Fruit fly (Drosophila melanogaster) whole organism, embryonic: ENCODE results near the gene CG11695.

ENCODE experiments used
- Aef1 ChIP-seq: fragments of 200-800 bp; sonication (Bioruptor generic); IDR thresholded peaks from 3 replicates; pipeline ENCODE4 v1.3.6; 2022; ENCODE audit warnings: missing biosample characterization, missing genetic modification characterization
- B-H1 ChIP-seq: fragments of 200-800 bp; sonication (Bioruptor generic); IDR thresholded peaks from 3 replicates; pipeline ENCODE4 v1.3.6; 2022; ENCODE audit warnings: missing biosample characterization, missing genetic modification characterization
- Bdp1 ChIP-seq: fragments of 200-800 bp; sonication (Bioruptor generic); optimal IDR thresholded peaks from 3 replicates; lab custom pipeline; 2016; ENCODE audit warnings: missing biosample characterization, missing genetic modification characterization
- CG10147 ChIP-seq: fragments of 200-800 bp; sonication (Bioruptor generic); optimal IDR thresholded peaks from 2 replicates; lab custom pipeline; 2019; ENCODE audit warnings: missing biosample characterization, mild to moderate bottlenecking, missing genetic modification characterization, moderate library complexity
- CG10462 ChIP-seq: fragments of 200-800 bp; sonication (Bioruptor generic); optimal IDR thresholded peaks from 2 replicates; lab custom pipeline; 2016; ENCODE audit warnings: missing biosample characterization, missing genetic modification characterization
- CG10654 ChIP-seq: fragments of 200-800 bp; sonication (Bioruptor generic); optimal IDR thresholded peaks from 2 replicates; lab custom pipeline; 2016; ENCODE audit warnings: missing biosample characterization, missing genetic modification characterization
- CG11093 ChIP-seq: fragments of 200-800 bp; sonication (Bioruptor generic); IDR thresholded peaks from 3 replicates; pipeline ENCODE4 v1.3.6; 2022; ENCODE audit warnings: missing biosample characterization, missing genetic modification characterization
- CG11247 ChIP-seq: fragments of 200-800 bp; sonication (Bioruptor generic); IDR thresholded peaks from 2 replicates; pipeline ENCODE4 v1.3.6; 2022; ENCODE audit warnings: missing biosample characterization, missing genetic modification characterization
- CG11398 ChIP-seq: fragments of 200-800 bp; sonication (Bioruptor generic); optimal IDR thresholded peaks from 2 replicates; lab custom pipeline; 2016; ENCODE audit warnings: missing biosample characterization, missing genetic modification characterization
- CG11723 ChIP-seq: fragments of 200-800 bp; sonication (Bioruptor generic); optimal IDR thresholded peaks from 2 replicates; lab custom pipeline; 2017; ENCODE audit warnings: missing biosample characterization, mild to moderate bottlenecking, missing genetic modification characterization
- CG13287 ChIP-seq: fragments of 200-800 bp; sonication (Bioruptor generic); IDR thresholded peaks from 2 replicates; pipeline ENCODE4 v1.3.6; 2022; ENCODE audit warnings: missing biosample characterization, missing genetic modification characterization; ENCODE audit not compliant: partially characterized antibody
- CG13894 ChIP-seq: fragments of 200-800 bp; sonication (Bioruptor generic); optimal IDR thresholded peaks from 3 replicates; lab custom pipeline; 2018; ENCODE audit warnings: missing biosample characterization, mild to moderate bottlenecking, missing genetic modification characterization, moderate library complexity
- CG14050 ChIP-seq: fragments of 200-800 bp; sonication (Bioruptor generic); IDR thresholded peaks from 3 replicates; pipeline ENCODE4 v1.3.6; 2022; ENCODE audit warnings: missing biosample characterization, missing genetic modification characterization
- CG14710 ChIP-seq: fragments of 200-800 bp; sonication (Bioruptor generic); optimal IDR thresholded peaks from 3 replicates; lab custom pipeline; 2019; ENCODE audit warnings: missing biosample characterization, mild to moderate bottlenecking, missing genetic modification characterization, moderate library complexity
- CG16813 ChIP-seq: fragments of 200-800 bp; sonication (Bioruptor generic); IDR thresholded peaks from 3 replicates; pipeline ENCODE4 v1.3.6; 2022; ENCODE audit warnings: missing biosample characterization, missing genetic modification characterization; ENCODE audit not compliant: partially characterized antibody
- CG16863 ChIP-seq: fragments of 200-800 bp; sonication (Bioruptor generic); optimal IDR thresholded peaks from 3 replicates; lab custom pipeline; 2016; ENCODE audit warnings: missing biosample characterization, missing genetic modification characterization
- CG17359 ChIP-seq: fragments of 200-800 bp; sonication (Bioruptor generic); optimal IDR thresholded peaks from 3 replicates; lab custom pipeline; 2018; ENCODE audit warnings: missing biosample characterization, mild to moderate bottlenecking, missing genetic modification characterization, moderate library complexity
- CG17361 ChIP-seq: fragments of 200-800 bp; sonication (Bioruptor generic); IDR thresholded peaks from 3 replicates; pipeline ENCODE4 v1.3.6; 2022; ENCODE audit warnings: missing biosample characterization, missing genetic modification characterization
- CG2116 ChIP-seq: fragments of 200-800 bp; sonication (Bioruptor generic); optimal IDR thresholded peaks from 3 replicates; lab custom pipeline; 2018; ENCODE audit warnings: missing biosample characterization, mild to moderate bottlenecking, missing genetic modification characterization
- CG33557 ChIP-seq: fragments of 200-800 bp; sonication (Bioruptor generic); optimal IDR thresholded peaks from 2 replicates; lab custom pipeline; 2019; ENCODE audit warnings: missing biosample characterization, mild to moderate bottlenecking, missing genetic modification characterization, moderate library complexity
- CG4404 ChIP-seq: fragments of 200-800 bp; sonication (Bioruptor generic); IDR thresholded peaks from 2 replicates; pipeline ENCODE4 v1.3.6; 2022; ENCODE audit warnings: missing biosample characterization, missing genetic modification characterization
- CG4730 ChIP-seq: fragments of 200-800 bp; sonication (Bioruptor generic); IDR thresholded peaks from 2 replicates; pipeline ENCODE4 v1.3.6; 2022; ENCODE audit warnings: missing biosample characterization, missing genetic modification characterization
- CG7357 ChIP-seq: fragments of 200-800 bp; sonication (Bioruptor generic); IDR thresholded peaks from 3 replicates; pipeline ENCODE4 v1.3.6; 2022; ENCODE audit warnings: missing biosample characterization, missing genetic modification characterization
- CTCF ChIP-seq: fragments of 200-800 bp; sonication (Bioruptor generic); optimal IDR thresholded peaks from 2 replicates; lab custom pipeline; 2017; ENCODE audit warnings: missing biosample characterization, mild to moderate bottlenecking, missing genetic modification characterization, moderate library complexity
- D ChIP-seq, 2 experiments: fragments of 200-800 bp in 1 of 2; fragments of >200 bp in 1 of 2; sonication (Bioruptor generic) in 1 of 2; optimal IDR thresholded peaks; 2 replicates in 1 of 2; 3 replicates in 1 of 2; lab custom pipeline; 2017; ENCODE audit warnings: mild to moderate bottlenecking in 1 of 2, missing biosample characterization in 1 of 2, missing genetic modification characterization in 1 of 2, missing genetic modification reagents in 1 of 2
- Deaf1 ChIP-seq: fragments of 200-800 bp; optimal IDR thresholded peaks from 3 replicates; lab custom pipeline; 2019; ENCODE audit warnings: missing biosample characterization, mild to moderate bottlenecking, missing genetic modification characterization, moderate library complexity
- Drgx ChIP-seq: fragments of 200-800 bp; sonication (Bioruptor generic); IDR thresholded peaks from 2 replicates; pipeline ENCODE4 v1.3.6; 2022; ENCODE audit warnings: missing biosample characterization, missing genetic modification characterization
- Hmr ChIP-seq: fragments of 200-800 bp; sonication (Bioruptor generic); optimal IDR thresholded peaks from 3 replicates; lab custom pipeline; 2017; ENCODE audit warnings: mild to moderate bottlenecking, missing biosample characterization, missing genetic modification reagents, missing genetic modification characterization
- Meics ChIP-seq: fragments of 200-800 bp; sonication (Bioruptor generic); optimal IDR thresholded peaks from 2 replicates; lab custom pipeline; 2017; ENCODE audit warnings: missing biosample characterization, mild to moderate bottlenecking, missing genetic modification characterization
- Pdp1 ChIP-seq, 2 experiments: fragments of 200-800 bp; sonication (Bioruptor generic); optimal IDR thresholded peaks; 3 replicates each; lab custom pipeline; 2016; ENCODE audit warnings: missing biosample characterization in 2 of 2, missing genetic modification characterization in 2 of 2, mild to moderate bottlenecking in 1 of 2, moderate library complexity in 1 of 2
- Rx ChIP-seq: fragments of 200-800 bp; sonication (Bioruptor generic); IDR thresholded peaks from 2 replicates; pipeline ENCODE4 v1.3.6; 2022; ENCODE audit warnings: missing biosample characterization, missing genetic modification characterization
- Sin3A ChIP-seq: fragments of >200 bp; optimal IDR thresholded peaks from 2 replicates; lab custom pipeline; 2018
- ac ChIP-seq: fragments of 200-800 bp; sonication (Bioruptor generic); optimal IDR thresholded peaks from 3 replicates; lab custom pipeline; 2017; ENCODE audit warnings: missing biosample characterization, mild to moderate bottlenecking, missing genetic modification characterization
- ap ChIP-seq: fragments of 200-800 bp; sonication (Bioruptor generic); IDR thresholded peaks from 2 replicates; pipeline ENCODE4 v1.3.6; 2022; ENCODE audit warnings: missing biosample characterization, missing genetic modification characterization
- bab2 ChIP-seq: fragments of 200-800 bp; sonication (Bioruptor generic); optimal IDR thresholded peaks from 2 replicates; lab custom pipeline; 2016; ENCODE audit warnings: missing biosample characterization, missing genetic modification characterization
- chn ChIP-seq: fragments of 200-800 bp; sonication (Bioruptor generic); optimal IDR thresholded peaks from 2 replicates; lab custom pipeline; 2016; ENCODE audit warnings: missing biosample characterization, missing genetic modification characterization
- crc ChIP-seq: fragments of 200-800 bp; sonication (Bioruptor generic); optimal IDR thresholded peaks from 2 replicates; lab custom pipeline; 2016; ENCODE audit warnings: missing biosample characterization, missing genetic modification characterization
- cwo ChIP-seq: fragments of 200-800 bp; sonication (Bioruptor generic); optimal IDR thresholded peaks from 3 replicates; lab custom pipeline; 2017; ENCODE audit warnings: missing biosample characterization, missing genetic modification characterization, mild to moderate bottlenecking, moderate library complexity, missing genetic modification reagents
- fru ChIP-seq: fragments of >200 bp; optimal IDR thresholded peaks from 2 replicates; lab custom pipeline; 2017
- gcm ChIP-seq: fragments of 200-800 bp; sonication (Bioruptor generic); optimal IDR thresholded peaks from 2 replicates; lab custom pipeline; 2019; ENCODE audit warnings: missing biosample characterization, mild to moderate bottlenecking, missing genetic modification characterization, moderate library complexity
- kay ChIP-seq: fragments of 200-800 bp; sonication (Bioruptor generic); optimal IDR thresholded peaks from 2 replicates; lab custom pipeline; 2016; ENCODE audit warnings: missing biosample characterization, missing genetic modification characterization
- mld ChIP-seq: fragments of 200-800 bp; sonication (Bioruptor generic); IDR thresholded peaks from 3 replicates; pipeline ENCODE4 v1.3.6; 2022; ENCODE audit warnings: missing biosample characterization, missing genetic modification characterization; ENCODE audit not compliant: partially characterized antibody
- p53 ChIP-seq: fragments of 200-800 bp; sonication (Bioruptor generic); optimal IDR thresholded peaks from 2 replicates; lab custom pipeline; 2016; ENCODE audit warnings: missing biosample characterization, missing genetic modification characterization
- phol ChIP-seq: fragments of 200-800 bp; sonication (Bioruptor generic); optimal IDR thresholded peaks from 3 replicates; lab custom pipeline; 2018; ENCODE audit warnings: missing biosample characterization, mild to moderate bottlenecking, missing genetic modification characterization, moderate library complexity
- ro ChIP-seq: fragments of 200-800 bp; sonication (Bioruptor generic); IDR thresholded peaks from 2 replicates; pipeline ENCODE4 v1.3.6; 2022; ENCODE audit warnings: missing biosample characterization, missing genetic modification characterization
- sna ChIP-seq: fragments of 200-800 bp; sonication (Bioruptor generic); IDR thresholded peaks from 2 replicates; pipeline ENCODE4 v1.3.6; 2022; ENCODE audit warnings: missing biosample characterization, missing genetic modification characterization; ENCODE audit not compliant: partially characterized antibody
- sqz ChIP-seq: fragments of 200-800 bp; sonication (Bioruptor generic); optimal IDR thresholded peaks from 3 replicates; lab custom pipeline; 2018; ENCODE audit warnings: missing biosample characterization, mild to moderate bottlenecking, missing genetic modification characterization
- ttk ChIP-seq: fragments of 200-800 bp; sonication (Bioruptor generic); IDR thresholded peaks from 2 replicates; pipeline ENCODE4 v2.1.2; 2022; ENCODE audit warnings: missing biosample characterization, missing genetic modification characterization
- twi ChIP-seq: fragments of 200-800 bp; optimal IDR thresholded peaks from 2 replicates; lab custom pipeline; 2019; ENCODE audit warnings: missing biosample characterization, mild to moderate bottlenecking, missing genetic modification characterization, moderate library complexity
- usp ChIP-seq: fragments of >200 bp; optimal IDR thresholded peaks from 2 replicates; lab custom pipeline; 2017; ENCODE audit warnings: missing biosample characterization, missing genetic modification characterization

The CG11695 gene

DNA sequence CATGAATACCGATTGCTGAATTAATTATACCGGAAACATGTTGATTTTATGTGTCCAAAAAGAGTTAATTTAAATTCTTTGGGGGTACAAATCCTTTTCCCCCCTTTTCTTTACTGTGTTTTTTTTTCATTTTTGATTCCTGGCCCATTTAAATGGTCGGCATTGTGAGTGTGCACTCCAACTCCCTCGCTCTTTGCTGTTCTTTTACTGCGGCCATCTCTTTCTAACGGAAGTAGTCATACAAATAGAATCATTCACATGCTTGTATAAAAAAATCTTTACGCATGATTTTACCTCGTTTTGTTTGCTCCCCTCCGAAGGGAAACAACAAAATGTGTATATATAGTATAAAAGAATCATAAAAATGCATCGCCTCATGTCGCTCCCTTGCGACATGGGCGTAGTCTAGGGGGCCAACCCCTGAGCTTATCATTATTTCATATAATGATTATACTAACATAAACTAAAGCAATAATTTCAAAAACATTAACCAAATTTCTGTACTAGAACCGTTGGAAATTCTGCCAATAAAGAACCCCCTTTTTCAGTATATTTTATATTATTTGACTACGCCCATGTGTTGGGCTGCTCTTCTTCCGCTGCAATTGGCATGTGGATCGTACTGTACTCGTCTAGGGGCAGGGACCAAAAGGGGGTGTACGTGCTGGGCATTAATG is 48.5 kb upstream of the CG11695 start (continued):
- peak; percentile 56; the same call in 1 of the 2 replicates for TF ChIP-seq ttk (GFP tag; lab: Robert Waterston, UW)
- TF ChIP-seq CG11247 (GFP tag; lab: Robert Waterston, UW): peak; percentile 59; the same call in 1 of the 2 replicates
- peak; percentile 74 for TF ChIP-seq chn
- TF ChIP-seq CG2116 (GFP tag; lab: Kevin White, UChicago): peak; percentile 31
- TF ChIP-seq fru: no peak
- TF ChIP-seq mld: no peak
- TF ChIP-seq twi (tag; lab: Kevin White, UChicago): peak; percentile 85
- TF ChIP-seq ac (GFP tag; lab: Kevin White, UChicago): peak; percentile 62
- TF ChIP-seq Sin3A: no peak
- peak; percentile 60 for TF ChIP-seq CG4730 (GFP tag; lab: Robert Waterston, UW)
- peak; percentile 41; the same call in 1 of the 3 replicates for TF ChIP-seq CG14050
- no peak for TF ChIP-seq CG13287 (GFP tag; lab: Robert Waterston, UW)
- TF ChIP-seq Meics (GFP tag; lab: Kevin White, UChicago): peak; percentile 21
- TF ChIP-seq cwo: peak; percentile 15
- peak; percentile 56 for TF ChIP-seq bab2 (GFP tag; lab: Kevin White, UChicago)
- TF ChIP-seq sqz (GFP tag; lab: Kevin White, UChicago): peak; percentile 72
- peak; percentile 45 for TF ChIP-seq Deaf1 (tag; lab: Kevin White, UChicago)
- TF ChIP-seq CG11398: no peak
- peak; percentile 57 for TF ChIP-seq CG10654 (GFP tag; lab: Kevin White, UChicago)
- TF ChIP-seq Bdp1 (GFP tag; lab: Kevin White, UChicago): peak; percentile 29
- TF ChIP-seq CG13894 (tag; lab: Kevin White, UChicago): no peak
- peak; percentile 61 for TF ChIP-seq kay (GFP tag; lab: Kevin White, UChicago)
- TF ChIP-seq ro (GFP tag; lab: Robert Waterston, UW): peak; percentile 41; the same call in 1 of the 2 replicates
- no peak for TF ChIP-seq D (optimal IDR thresholded peaks at IDR 0.05; lab: Kevin White, UChicago)
- TF ChIP-seq D (GFP tag; optimal IDR thresholded peaks at IDR 0.05; lab: Kevin White, UChicago): peak; percentile 90
- TF ChIP-seq Aef1 (GFP tag; lab: Robert Waterston, UW): peak; percentile 26; the same call in 1 of the 3 replicates
- TF ChIP-seq CTCF (GFP tag; lab: Kevin White, UChicago): peak; percentile 54
- peak; percentile 6 to 54 for TF ChIP-seq Pdp1 (GFP tag; optimal IDR thresholded peaks at IDR 0.05; lab: Kevin White, UChicago)
- TF ChIP-seq ap: peak; percentile 52; the same call in 1 of the 2 replicates
- TF ChIP-seq CG17359 (tag; lab: Kevin White, UChicago): peak; percentile 79
- TF ChIP-seq p53 (GFP tag; lab: Kevin White, UChicago): no peak
- TF ChIP-seq crc (GFP tag; lab: Kevin White, UChicago): no peak
- peak; percentile 51 for TF ChIP-seq CG16863
- no peak for TF ChIP-seq CG16813
- TF ChIP-seq CG11723: peak; percentile 58
- TF ChIP-seq CG10462 (GFP tag; lab: Kevin White, UChicago): peak; percentile 58
- TF ChIP-seq CG17361 (GFP tag; lab: Robert Waterston, UW): peak; percentile 88
- peak; percentile 87 for TF ChIP-seq gcm (GFP tag; lab: Kevin White, UChicago)
- TF ChIP-seq Hmr: peak; percentile 28
- TF ChIP-seq CG11093 (GFP tag; lab: Robert Waterston, UW): 0 out of 3 replicates have a peak, but pooled peaks have one; percentile 46
- peak; percentile 79 for TF ChIP-seq Drgx (GFP tag; lab: Robert Waterston, UW)
- TF ChIP-seq CG4404 (GFP tag; lab: Robert Waterston, UW): peak; percentile 62
- TF ChIP-seq phol (tag; lab: Kevin White, UChicago): peak; percentile 89
- no peak for TF ChIP-seq usp (GFP tag; lab: Kevin White, UChicago)
- TF ChIP-seq CG7357 (GFP tag; lab: Robert Waterston, UW): peak; percentile 74
- no peak for TF ChIP-seq sna
- peak; percentile 92 for TF ChIP-seq CG33557
- TF ChIP-seq Rx (GFP tag; lab: Robert Waterston, UW): peak; percentile 39; the same call in 1 of the 2 replicates
- peak; percentile 28; the same call in 1 of the 3 replicates for TF ChIP-seq B-H1 (GFP tag; lab: Robert Waterston, UW)
- peak; percentile 48 for TF ChIP-seq CG10147 (GFP tag; lab: Kevin White, UChicago)
- TF ChIP-seq CG14710 (tag; lab: Kevin White, UChicago): peak; percentile 90
